Worm (Caenorhabditis elegans) whole organism, L1 larva: Measurements from ENCODE around the gene sym-2.

ENCODE experiments used
- aly-2 ChIP-seq: fragments of 150-350 bp; optimal IDR thresholded peaks from 2 replicates; lab custom pipeline; 2014; ENCODE audit warnings: missing biosample characterization, missing genetic modification characterization
- ceh-82 ChIP-seq, 3 experiments: fragments of 150-350 bp in 1 of 3; sonication (generic microtip) in 2 of 3; optimal IDR thresholded peaks; 2 replicates each; lab custom pipeline; 2014 to 2017; ENCODE audit warnings: missing biosample characterization in 3 of 3, missing genetic modification characterization in 3 of 3
- irx-1 ChIP-seq: sonication (generic microtip); optimal IDR thresholded peaks from 2 replicates; lab custom pipeline; 2016; ENCODE audit warnings: missing genetic modification characterization, missing compliant biosample characterization
- isw-1 ChIP-seq: fragments of 200-800 bp; sonication (Bioruptor generic); IDR thresholded peaks from 2 replicates; pipeline ENCODE4 v1.3.6; 2022; ENCODE audit warnings: missing genetic modification characterization, missing compliant biosample characterization
- lin-13 ChIP-seq: fragments of 150-350 bp; optimal IDR thresholded peaks from 2 replicates; lab custom pipeline; 2014; ENCODE audit warnings: missing biosample characterization, missing genetic modification reagents, missing genetic modification characterization
- lsy-2 ChIP-seq, 2 experiments: fragments of 150-350 bp; optimal IDR thresholded peaks; 2 replicates each; lab custom pipeline; 2014; ENCODE audit warnings: missing biosample characterization in 2 of 2, missing genetic modification characterization in 2 of 2
- nhr-12 ChIP-seq: sonication (generic microtip); optimal IDR thresholded peaks from 2 replicates; lab custom pipeline; 2017; ENCODE audit warnings: missing biosample characterization, missing genetic modification characterization
- nhr-76 ChIP-seq: sonication (generic microtip); optimal IDR thresholded peaks from 2 replicates; lab custom pipeline; 2017; ENCODE audit warnings: missing biosample characterization, missing genetic modification characterization
- pag-3 ChIP-seq: sonication (generic microtip); optimal IDR thresholded peaks from 2 replicates; lab custom pipeline; 2017; ENCODE audit warnings: missing genetic modification characterization, mild to moderate bottlenecking, missing compliant biosample characterization, antibody characterized with exemption, borderline replicate concordance; ENCODE audit not compliant: insufficient read depth
- tbx-2 ChIP-seq: sonication (generic microtip); optimal IDR thresholded peaks from 2 replicates; lab custom pipeline; 2016; ENCODE audit warnings: missing genetic modification characterization, missing compliant biosample characterization
- unc-130 ChIP-seq: fragments of 150-350 bp; optimal IDR thresholded peaks from 2 replicates; lab custom pipeline; 2017; ENCODE audit warnings: missing biosample characterization, missing genetic modification characterization, inconsistent platforms
- zag-1 ChIP-seq: fragments of 150-350 bp; optimal IDR thresholded peaks from 2 replicates; lab custom pipeline; 2014; ENCODE audit warnings: missing biosample characterization, missing genetic modification characterization
- ztf-11 ChIP-seq, 2 experiments: sonication (generic microtip); optimal IDR thresholded peaks; 2 replicates each; lab custom pipeline; 2016 to 2017; ENCODE audit warnings: missing genetic modification characterization in 2 of 2, missing biosample characterization in 1 of 2, missing compliant biosample characterization in 1 of 2

ce11 chrII:9130339-9130738 lies 57.9 kb downstream of the sym-2 start:
- TF ChIP-seq nhr-76 (tag; lab: Kevin White, UChicago) (no peak), irx-1 (tag; lab: Kevin White, UChicago) (no peak), pag-3 (no peak), nhr-12 (tag; lab: Kevin White, UChicago) (no peak), zag-1 (tag; lab: Kevin White, UChicago) (no peak), tbx-2 (no peak), isw-1 (GFP tag; lab: Robert Waterston, UW) (no peak), ztf-11 (tag; optimal IDR thresholded peaks at IDR 0.05; lab: Kevin White, UChicago) (no peak), aly-2 (tag; lab: Kevin White, UChicago) (no peak), ceh-82 (tag; optimal IDR thresholded peaks at IDR 0.05; lab: Kevin White, UChicago) (no peak), unc-130 (tag; lab: Kevin White, UChicago) (no peak), lsy-2 (tag; optimal IDR thresholded peaks at IDR 0.05; lab: Kevin White, UChicago) (no peak), lin-13 (no peak)
